Fruit fly (Drosophila melanogaster) whole organism, pupa: ENCODE data around the gene emb.

ENCODE experiments used
- CG34367 ChIP-seq: fragments of 200-800 bp; sonication (Bioruptor generic); optimal IDR thresholded peaks from 2 replicates; lab custom pipeline; 2018; ENCODE audit warnings: missing biosample characterization, mild to moderate bottlenecking, missing genetic modification characterization
- CG8159 ChIP-seq: fragments of 200-800 bp; sonication (Bioruptor generic); optimal IDR thresholded peaks from 3 replicates; lab custom pipeline; 2018; ENCODE audit warnings: missing biosample characterization, mild to moderate bottlenecking, missing genetic modification characterization, moderate library complexity
- CG8301 ChIP-seq: fragments of 200-800 bp; sonication (Bioruptor generic); optimal IDR thresholded peaks from 2 replicates; lab custom pipeline; 2018; ENCODE audit warnings: missing biosample characterization, mild to moderate bottlenecking, missing genetic modification characterization
- Ets98B ChIP-seq: fragments of 200-800 bp; sonication (Bioruptor generic); IDR thresholded peaks from 2 replicates; pipeline ENCODE4 v1.3.6; 2022; ENCODE audit warnings: missing biosample characterization, missing genetic modification characterization
- Snoo ChIP-seq: fragments of 200-800 bp; sonication (Bioruptor generic); optimal IDR thresholded peaks from 3 replicates; lab custom pipeline; 2017; ENCODE audit warnings: missing biosample characterization, mild to moderate bottlenecking, missing genetic modification characterization, inconsistent platforms
- rn ChIP-seq: fragments of 200-800 bp; sonication (Bioruptor generic); IDR thresholded peaks from 2 replicates; pipeline ENCODE4 v1.3.6; 2022; ENCODE audit warnings: missing biosample characterization, missing genetic modification characterization

DNA sequence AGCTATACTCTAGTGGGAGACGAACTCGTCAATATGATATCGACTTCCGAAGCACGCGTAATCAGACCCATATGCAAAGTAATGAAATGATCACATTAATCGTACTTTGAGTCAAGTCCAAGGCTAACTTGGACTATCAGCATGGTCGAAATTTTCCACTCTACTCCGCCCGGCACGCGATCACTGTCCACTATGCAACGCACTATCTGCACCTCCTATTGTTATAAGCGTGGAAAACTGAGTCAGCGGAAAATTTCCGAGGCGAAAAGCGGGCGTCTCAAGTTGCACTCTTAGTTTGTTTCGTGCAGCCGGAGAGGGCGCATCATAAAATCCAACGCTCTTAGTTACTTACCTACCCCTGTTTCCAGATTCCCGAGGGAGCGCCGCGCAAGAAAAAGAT, 17.5 kb upstream of the emb start:
- TF ChIP-seq CG8301 (tag; lab: Kevin White, UChicago): no peak
- TF ChIP-seq CG34367 (tag; lab: Kevin White, UChicago): no peak
- TF ChIP-seq Snoo (tag; lab: Kevin White, UChicago): no peak
- no peak for TF ChIP-seq rn
- TF ChIP-seq CG8159 (tag; lab: Kevin White, UChicago): no peak
- no peak for TF ChIP-seq Ets98B (GFP tag; lab: Robert Waterston, UW)
